Worm (Caenorhabditis elegans) whole organism, young adult: Measurements from ENCODE around the gene flp-23.

Experiments
- B0019.2 ChIP-seq: fragments of 200-800 bp; sonication (Bioruptor generic); conservative IDR thresholded peaks from 2 replicates; pipeline ENCODE4 v1.3.6; 2022; ENCODE audit warnings: missing genetic modification reagents, missing genetic modification characterization, missing compliant biosample characterization
- C06A6.2 ChIP-seq: fragments of 200-800 bp; sonication (Bioruptor generic); conservative IDR thresholded peaks from 2 replicates; pipeline ENCODE4 v1.3.6; 2022; ENCODE audit warnings: missing genetic modification characterization, missing compliant biosample characterization
- D2030.7 ChIP-seq: fragments of 200-800 bp; sonication (Bioruptor generic); IDR thresholded peaks from 2 replicates; pipeline ENCODE4 v1.3.6; 2022; ENCODE audit warnings: missing genetic modification reagents, missing genetic modification characterization, missing compliant biosample characterization
- F23B12.7 ChIP-seq: sonication (generic microtip); optimal IDR thresholded peaks from 2 replicates; lab custom pipeline; 2017; ENCODE audit warnings: missing genetic modification characterization, mild to moderate bottlenecking, missing compliant biosample characterization, antibody characterized with exemption, moderate library complexity; ENCODE audit not compliant: insufficient read depth
- F33H1.4 ChIP-seq: fragments of 200-800 bp; sonication (Bioruptor generic); IDR thresholded peaks from 2 replicates; pipeline ENCODE4 v1.3.6; 2022; ENCODE audit warnings: missing genetic modification reagents, missing genetic modification characterization, missing compliant biosample characterization
- F39B2.1 ChIP-seq: fragments of 200-800 bp; sonication (Bioruptor generic); IDR thresholded peaks from 2 replicates; pipeline ENCODE4 v1.3.6; 2022; ENCODE audit warnings: missing genetic modification reagents, missing genetic modification characterization, missing compliant biosample characterization
- Y53G8AR.9 ChIP-seq: fragments of 200-800 bp; sonication (Bioruptor generic); conservative IDR thresholded peaks from 2 replicates; pipeline ENCODE4 v1.3.6; 2022; ENCODE audit warnings: missing genetic modification reagents, missing genetic modification characterization, missing compliant biosample characterization
- Y56A3A.18 ChIP-seq: fragments of 200-800 bp; sonication (Bioruptor generic); IDR thresholded peaks from 2 replicates; pipeline ENCODE4 v1.3.6; 2022; ENCODE audit warnings: missing genetic modification reagents, missing genetic modification characterization, missing compliant biosample characterization
- Y79H2A.3 ChIP-seq: fragments of 200-800 bp; sonication (Bioruptor generic); conservative IDR thresholded peaks from 2 replicates; pipeline ENCODE4 v1.3.6; 2022; ENCODE audit warnings: missing genetic modification reagents, missing genetic modification characterization, missing compliant biosample characterization
- akir-1 ChIP-seq: fragments of 200-800 bp; sonication (Bioruptor generic); optimal IDR thresholded peaks from 2 replicates; lab custom pipeline; 2018; ENCODE audit warnings: mild to moderate bottlenecking, missing genetic modification characterization, moderate library complexity, missing compliant biosample characterization
- ama-1 ChIP-seq, 3 experiments: fragments of 150-350 bp in 1 of 3; sonication (generic microtip) in 2 of 3; optimal IDR thresholded peaks; 2 replicates each; lab custom pipeline; 2014 to 2018; ENCODE audit warnings: missing biosample characterization in 2 of 3, missing genetic modification characterization in 2 of 3, missing genetic modification reagents in 2 of 3
- atf-7 ChIP-seq: sonication (generic microtip); optimal IDR thresholded peaks from 2 replicates; lab custom pipeline; 2017; ENCODE audit warnings: mild to moderate bottlenecking, missing genetic modification characterization, missing compliant biosample characterization
- attf-3 ChIP-seq: fragments of 200-800 bp; sonication (Bioruptor generic); conservative IDR thresholded peaks from 2 replicates; pipeline ENCODE4 v1.3.6; 2022; ENCODE audit warnings: missing genetic modification reagents, missing genetic modification characterization, missing compliant biosample characterization
- attf-5 ChIP-seq: fragments of 200-800 bp; sonication (Bioruptor generic); optimal IDR thresholded peaks from 2 replicates; lab custom pipeline; 2018; ENCODE audit warnings: mild to moderate bottlenecking, missing genetic modification characterization, missing compliant biosample characterization
- ceh-100 ChIP-seq: fragments of 200-800 bp; sonication (Bioruptor generic); IDR thresholded peaks from 2 replicates; pipeline ENCODE4 v1.3.6; 2022; ENCODE audit warnings: missing genetic modification reagents, missing genetic modification characterization, missing compliant biosample characterization
- dpl-1 ChIP-seq: fragments of 150-350 bp; optimal IDR thresholded peaks from 2 replicates; lab custom pipeline; 2014; ENCODE audit warnings: missing biosample characterization, missing genetic modification reagents, missing genetic modification characterization
- efl-1 ChIP-seq: fragments of 150-350 bp; optimal IDR thresholded peaks from 2 replicates; lab custom pipeline; 2014; ENCODE audit warnings: missing biosample characterization, missing genetic modification reagents, missing genetic modification characterization
- egl-44 ChIP-seq: fragments of 200-800 bp; sonication (Bioruptor generic); IDR thresholded peaks from 2 replicates; pipeline ENCODE4 v1.3.6; 2022; ENCODE audit warnings: missing genetic modification reagents, missing genetic modification characterization, missing compliant biosample characterization
- egrh-3 ChIP-seq: fragments of 200-800 bp; sonication (Bioruptor generic); IDR thresholded peaks from 2 replicates; pipeline ENCODE4 v1.3.6; 2022; ENCODE audit warnings: missing genetic modification reagents, missing genetic modification characterization, missing compliant biosample characterization
- ekl-4 ChIP-seq: fragments of 200-800 bp; sonication (Bioruptor generic); IDR thresholded peaks from 2 replicates; pipeline ENCODE4 v1.3.6; 2022; ENCODE audit warnings: missing genetic modification reagents, missing genetic modification characterization, missing compliant biosample characterization
- hmg-1.2 ChIP-seq: fragments of 200-800 bp; sonication (Bioruptor generic); IDR thresholded peaks from 2 replicates; pipeline ENCODE4 v1.3.6; 2022; ENCODE audit warnings: missing genetic modification reagents, missing genetic modification characterization, missing compliant biosample characterization
- hmg-20 ChIP-seq: fragments of 200-800 bp; sonication (Bioruptor generic); IDR thresholded peaks from 2 replicates; pipeline ENCODE4 v1.3.6; 2022; ENCODE audit warnings: missing genetic modification reagents, missing genetic modification characterization, missing compliant biosample characterization
- hsf-1 ChIP-seq: fragments of 200-800 bp; sonication (Bioruptor generic); IDR thresholded peaks from 2 replicates; pipeline ENCODE4 v1.3.6; 2022; ENCODE audit warnings: missing genetic modification reagents, missing genetic modification characterization, missing compliant biosample characterization
- lag-1 ChIP-seq: fragments of 200-800 bp; sonication (Bioruptor generic); IDR thresholded peaks from 2 replicates; pipeline ENCODE4 v1.3.6; 2022; ENCODE audit warnings: missing genetic modification reagents, missing genetic modification characterization, missing compliant biosample characterization
- let-526 ChIP-seq: fragments of 200-800 bp; sonication (Bioruptor generic); IDR thresholded peaks from 2 replicates; pipeline ENCODE4 v1.3.6; 2022; ENCODE audit warnings: missing genetic modification reagents, missing genetic modification characterization, missing compliant biosample characterization
- lin-35 ChIP-seq, 3 experiments: fragments of 150-350 bp in 2 of 3; sonication (generic microtip) in 1 of 3; optimal IDR thresholded peaks; 2 replicates each; lab custom pipeline; 2014 to 2018; ENCODE audit warnings: missing biosample characterization in 3 of 3, missing genetic modification characterization in 3 of 3, missing genetic modification reagents in 3 of 3
- lin-54 ChIP-seq: fragments of 200-800 bp; sonication (Bioruptor generic); optimal IDR thresholded peaks from 2 replicates; lab custom pipeline; 2018; ENCODE audit warnings: mild to moderate bottlenecking, missing genetic modification characterization, missing compliant biosample characterization
- lir-1 ChIP-seq: fragments of 200-800 bp; sonication (Bioruptor generic); conservative IDR thresholded peaks from 2 replicates; pipeline ENCODE4 v1.3.6; 2022; ENCODE audit warnings: missing genetic modification reagents, missing genetic modification characterization, missing compliant biosample characterization
- lsl-1 ChIP-seq: fragments of 200-800 bp; sonication (Bioruptor generic); optimal IDR thresholded peaks from 2 replicates; lab custom pipeline; 2018; ENCODE audit warnings: mild to moderate bottlenecking, missing genetic modification characterization, moderate library complexity, missing compliant biosample characterization
- madf-6 ChIP-seq: fragments of 200-800 bp; sonication (Bioruptor generic); IDR thresholded peaks from 2 replicates; pipeline ENCODE4 v1.3.6; 2022; ENCODE audit warnings: missing genetic modification reagents, missing genetic modification characterization, missing compliant biosample characterization
- madf-8 ChIP-seq: fragments of 200-800 bp; sonication (Bioruptor generic); conservative IDR thresholded peaks from 2 replicates; pipeline ENCODE4 v1.3.6; 2022; ENCODE audit warnings: missing genetic modification reagents, missing genetic modification characterization, missing compliant biosample characterization
- mcd-1 ChIP-seq: fragments of 200-800 bp; sonication (Bioruptor generic); IDR thresholded peaks from 2 replicates; pipeline ENCODE4 v1.3.6; 2022; ENCODE audit warnings: missing genetic modification reagents, missing genetic modification characterization, missing compliant biosample characterization
- nfya-2 ChIP-seq: fragments of 200-800 bp; sonication (Bioruptor generic); IDR thresholded peaks from 2 replicates; pipeline ENCODE4 v1.3.6; 2022; ENCODE audit warnings: missing genetic modification reagents, missing genetic modification characterization, missing compliant biosample characterization
- nhr-179 ChIP-seq: sonication (generic microtip); optimal IDR thresholded peaks from 2 replicates; lab custom pipeline; 2016; ENCODE audit warnings: mild to moderate bottlenecking, missing genetic modification characterization, missing compliant biosample characterization
- pbrm-1 ChIP-seq: fragments of 200-800 bp; sonication (Bioruptor generic); IDR thresholded peaks from 2 replicates; pipeline ENCODE4 v1.3.6; 2022; ENCODE audit warnings: missing genetic modification reagents, missing genetic modification characterization, missing compliant biosample characterization
- rpc-1 ChIP-seq, 2 experiments: fragments of 150-350 bp in 1 of 2; sonication (generic microtip) in 1 of 2; optimal IDR thresholded peaks; 2 replicates each; lab custom pipeline; 2014 to 2018; ENCODE audit warnings: missing biosample characterization in 1 of 2, missing genetic modification characterization in 1 of 2, missing genetic modification reagents in 1 of 2, missing genotype in 1 of 2
- sdz-38 ChIP-seq: sonication (generic microtip); optimal IDR thresholded peaks from 2 replicates; lab custom pipeline; 2016; ENCODE audit warnings: missing genotype, missing genetic modification characterization, missing compliant biosample characterization
- sea-2 ChIP-seq: fragments of 200-800 bp; sonication (Bioruptor generic); IDR thresholded peaks from 2 replicates; pipeline ENCODE4 v1.3.6; 2022; ENCODE audit warnings: missing genetic modification characterization, missing compliant biosample characterization
- tbp1 ChIP-seq: fragments of 200-800 bp; sonication (Bioruptor generic); optimal IDR thresholded peaks from 2 replicates; lab custom pipeline; 2018; ENCODE audit warnings: mild to moderate bottlenecking, missing genetic modification characterization, missing compliant biosample characterization
- tlf-1 ChIP-seq: fragments of 200-800 bp; sonication (Bioruptor generic); optimal IDR thresholded peaks from 2 replicates; lab custom pipeline; 2018; ENCODE audit warnings: mild to moderate bottlenecking, missing genetic modification characterization, missing compliant biosample characterization
- xnd-1 ChIP-seq: sonication (generic microtip); optimal IDR thresholded peaks from 2 replicates; lab custom pipeline; 2016; ENCODE audit warnings: missing genotype, missing genetic modification reagents, missing genetic modification characterization, missing compliant biosample characterization
- zfh-2 ChIP-seq: fragments of 200-800 bp; sonication (Bioruptor generic); conservative IDR thresholded peaks from 2 replicates; pipeline ENCODE4 v1.3.6; 2022; ENCODE audit warnings: missing genetic modification reagents, missing genetic modification characterization, missing compliant biosample characterization
- ztf-18 ChIP-seq: sonication (generic microtip); optimal IDR thresholded peaks from 2 replicates; lab custom pipeline; 2016; ENCODE audit warnings: missing genotype, mild to moderate bottlenecking, missing genetic modification characterization, missing compliant biosample characterization
- ztf-22 ChIP-seq: fragments of 200-800 bp; sonication (Bioruptor generic); optimal IDR thresholded peaks from 2 replicates; lab custom pipeline; 2018; ENCODE audit warnings: mild to moderate bottlenecking, missing genetic modification characterization, moderate library complexity, missing compliant biosample characterization
- ztf-26 ChIP-seq: sonication (generic microtip); optimal IDR thresholded peaks from 2 replicates; lab custom pipeline; 2017; ENCODE audit warnings: missing genetic modification characterization, missing compliant biosample characterization
- ztf-3 ChIP-seq: fragments of 200-800 bp; sonication (Bioruptor generic); optimal IDR thresholded peaks from 2 replicates; lab custom pipeline; 2018; ENCODE audit warnings: mild to moderate bottlenecking, missing genetic modification characterization, missing compliant biosample characterization

flp-23 gene

ce11 chrIII:8628405-8628982, 22.1 kb upstream of the flp-23 start, which contains the start of the genes polk-1 and gpr-1 (continued):
- TF ChIP-seq attf-5 (no peak), ztf-26 (tag; lab: Kevin White, UChicago) (no peak), ztf-3 (GFP tag; lab: Kevin White, UChicago) (no peak), nhr-179 (no peak), nfya-2 (GFP tag; lab: Robert Waterston, UW) (no peak), egrh-3 (GFP tag; lab: Robert Waterston, UW) (no peak), ztf-22 (no peak), sdz-38 (tag; lab: Kevin White, UChicago) (no peak), xnd-1 (tag; lab: Kevin White, UChicago) (peak; percentile 70), lsl-1 (GFP tag; lab: Kevin White, UChicago) (peak; percentile 61), ama-1 (optimal IDR thresholded peaks at IDR 0.05; lab: Kevin White, UChicago) (no peak), ama-1 (GFP tag; optimal IDR thresholded peaks at IDR 0.05; lab: Kevin White, UChicago) (no peak), rpc-1 (optimal IDR thresholded peaks at IDR 0.05; lab: Kevin White, UChicago) (no peak), rpc-1 (tag; optimal IDR thresholded peaks at IDR 0.05; lab: Kevin White, UChicago) (no peak), mcd-1 (GFP tag; lab: Robert Waterston, UW) (peak; percentile 57), sea-2 (GFP tag; lab: Robert Waterston, UW) (no peak), Y56A3A.18 (GFP tag; lab: Robert Waterston, UW) (no peak), D2030.7 (GFP tag; lab: Robert Waterston, UW) (peak; percentile 76), F39B2.1 (no peak), F23B12.7 (tag; lab: Kevin White, UChicago) (no peak), lin-54 (GFP tag; lab: Kevin White, UChicago) (peak; percentile 59), hmg-20 (GFP tag; lab: Robert Waterston, UW) (no peak), zfh-2 (no peak), Y53G8AR.9 (no peak), C06A6.2 (no peak), lag-1 (GFP tag; lab: Robert Waterston, UW) (no peak), egl-44 (GFP tag; lab: Robert Waterston, UW) (no peak), madf-8 (GFP tag; lab: Robert Waterston, UW) (peak; percentile 87), akir-1 (GFP tag; lab: Kevin White, UChicago) (no peak), lir-1 (no peak), ceh-100 (GFP tag; lab: Robert Waterston, UW) (no peak)
- TF ChIP-seq, all 124 proteins: peak for 21

- TF ChIP-seq atf-7 (tag; lab: Kevin White, UChicago): no peak
- TF ChIP-seq mcd-1 (GFP tag; lab: Robert Waterston, UW): peak; percentile 62
- peak; percentile 10 for TF ChIP-seq tbp1 (GFP tag; lab: Kevin White, UChicago)
- peak; percentile 54 for TF ChIP-seq madf-6
- TF ChIP-seq B0019.2 (GFP tag; lab: Robert Waterston, UW): no peak
- TF ChIP-seq let-526 (GFP tag; lab: Robert Waterston, UW): no peak
- no peak for TF ChIP-seq tlf-1 (GFP tag; lab: Kevin White, UChicago)
- no peak for TF ChIP-seq lag-1 (GFP tag; lab: Robert Waterston, UW)
- peak; percentile 47 for TF ChIP-seq dpl-1 (GFP tag; lab: Kevin White, UChicago)
- no peak for TF ChIP-seq ztf-26 (tag; lab: Kevin White, UChicago)
- peak; percentile 30; the same call in 1 of the 2 replicates for TF ChIP-seq hsf-1
- peak in 1 of 3 experiments; percentile 79 for TF ChIP-seq lin-35 (GFP tag; optimal IDR thresholded peaks at IDR 0.05; lab: Kevin White, UChicago)
- peak; percentile 37; the same call in 1 of the 2 replicates for TF ChIP-seq ekl-4
- peak; percentile 20; the same call in 1 of the 2 replicates for TF ChIP-seq F33H1.4 (GFP tag; lab: Robert Waterston, UW)
- peak; percentile 47; the same call in 1 of the 2 replicates for TF ChIP-seq Y79H2A.3 (GFP tag; lab: Robert Waterston, UW)
- peak; percentile 61 for TF ChIP-seq attf-5
- peak; percentile 88 for TF ChIP-seq attf-3 (GFP tag; lab: Robert Waterston, UW)
- 0 out of 2 replicates have a peak, but pooled peaks have one; percentile 24 for TF ChIP-seq Y53G8AR.9
- TF ChIP-seq ztf-18 (tag; lab: Kevin White, UChicago): peak; percentile 1
- TF ChIP-seq efl-1 (GFP tag; lab: Kevin White, UChicago): peak; percentile 24
- TF ChIP-seq lin-54 (GFP tag; lab: Kevin White, UChicago): peak; percentile 70
- 0 out of 2 replicates have a peak, but pooled peaks have one; percentile 31 for TF ChIP-seq hmg-1.2 (GFP tag; lab: Robert Waterston, UW)
- 0 out of 2 replicates have a peak, but pooled peaks have one; percentile 37 for TF ChIP-seq pbrm-1 (GFP tag; lab: Robert Waterston, UW)
These were observed 19.7 kb upstream of the flp-23 start, which contains the start of gene dnj-10 for ce11 chrIII:8630833-8631232. TSS of gene dnj-10 (plus strand) at chrIII:8631165.
